Worm (Caenorhabditis elegans) whole organism, L2 larva: ENCODE results near the gene srh-73.

ENCODE experiments used
- R02D3.7 ChIP-seq: fragments of 150-350 bp; optimal IDR thresholded peaks from 2 replicates; lab custom pipeline; 2014; ENCODE audit warnings: missing biosample characterization, missing genetic modification characterization
- ama-1 ChIP-seq: fragments of 150-350 bp; optimal IDR thresholded peaks from 2 replicates; lab custom pipeline; 2018; ENCODE audit warnings: inconsistent platforms
- dmd-4 ChIP-seq: sonication (generic microtip); optimal IDR thresholded peaks from 2 replicates; lab custom pipeline; 2017; ENCODE audit warnings: missing biosample characterization, missing genetic modification characterization
- egl-27 ChIP-seq: sonication (generic microtip); optimal IDR thresholded peaks from 3 replicates; lab custom pipeline; 2017; ENCODE audit warnings: missing biosample characterization, missing genetic modification reagents, missing genetic modification characterization
- fos-1 ChIP-seq: fragments of 150-350 bp; optimal IDR thresholded peaks from 2 replicates; lab custom pipeline; 2014; ENCODE audit warnings: missing biosample characterization, missing genetic modification characterization
- lin-11 ChIP-seq: fragments of 150-350 bp; sonication (generic microtip); optimal IDR thresholded peaks from 2 replicates; lab custom pipeline; 2014; ENCODE audit warnings: missing biosample characterization, missing genetic modification characterization, inconsistent platforms, mixed read lengths
- lsy-2 ChIP-seq, 2 experiments: fragments of 150-350 bp in 1 of 2; sonication (generic microtip) in 1 of 2; optimal IDR thresholded peaks; 2 replicates each; lab custom pipeline; 2014 to 2017; ENCODE audit warnings: missing biosample characterization in 2 of 2, missing genetic modification characterization in 2 of 2
- nhr-12 ChIP-seq: fragments of 150-350 bp; optimal IDR thresholded peaks from 2 replicates; lab custom pipeline; 2014; ENCODE audit warnings: missing biosample characterization, missing genetic modification characterization
- nhr-21 ChIP-seq: fragments of 150-350 bp; optimal IDR thresholded peaks from 2 replicates; lab custom pipeline; 2014; ENCODE audit warnings: missing biosample characterization, missing genetic modification characterization
- unc-62 ChIP-seq: fragments of 150-350 bp; optimal IDR thresholded peaks from 2 replicates; lab custom pipeline; 2014; ENCODE audit warnings: missing biosample characterization, missing genetic modification reagents, missing genetic modification characterization
- ztf-11 ChIP-seq: sonication (generic microtip); optimal IDR thresholded peaks from 2 replicates; lab custom pipeline; 2017; ENCODE audit warnings: missing biosample characterization, missing genetic modification characterization

- no peak for TF ChIP-seq lin-11
- no peak for TF ChIP-seq fos-1 (tag; lab: Kevin White, UChicago)
- TF ChIP-seq nhr-21 (tag; lab: Kevin White, UChicago): no peak
- TF ChIP-seq lsy-2 (tag; optimal IDR thresholded peaks at IDR 0.05; lab: Kevin White, UChicago): no peak
- TF ChIP-seq unc-62 (GFP tag; lab: Kevin White, UChicago): no peak
- no peak for TF ChIP-seq nhr-12
- TF ChIP-seq ztf-11 (tag; lab: Kevin White, UChicago): no peak
- no peak for TF ChIP-seq R02D3.7
- TF ChIP-seq egl-27: no peak
- no peak for TF ChIP-seq dmd-4 (tag; lab: Kevin White, UChicago)
- TF ChIP-seq ama-1 (lab: Kevin White, UChicago): no peak
These were observed 3.3 kb upstream of the srh-73 start, which contains the start of gene srh-67 for ce11 chrII:12508650-12509049.
